Fruit fly (Drosophila melanogaster): Measurements from ENCODE around the gene UGP.

UGP gene

dm6 chr3L:9355555-9355954 is 3.2 kb downstream of the UGP start:
- TF ChIP-seq Sin3A (optimal IDR thresholded peaks at IDR 0.05) (no peak), Myc (optimal IDR thresholded peaks at IDR 0.05) (no peak), psq (optimal IDR thresholded peaks at IDR 0.05) (no peak), insv (optimal IDR thresholded peaks at IDR 0.05) (no peak), ttk (optimal IDR thresholded peaks at IDR 0.05) (no peak)

- no peak for TF ChIP-seq ttk (optimal IDR thresholded peaks at IDR 0.05)
- no peak for TF ChIP-seq Sin3A (optimal IDR thresholded peaks at IDR 0.05)
- no peak for TF ChIP-seq psq (optimal IDR thresholded peaks at IDR 0.05)
- TF ChIP-seq Myc (optimal IDR thresholded peaks at IDR 0.05) = no peak
- TF ChIP-seq h (optimal IDR thresholded peaks at IDR 0.05) = no peak
- TF ChIP-seq insv (optimal IDR thresholded peaks at IDR 0.05) = no peak
These were observed 5.0 kb downstream of the UGP start, which contains the start of gene CG32040 for dm6 chr3L:9353733-9354132. CG32040 (plus strand) TSS chr3L:9354033.

dm6 chr3L:9349314-9349733 is 9.4 kb downstream of the UGP start, which contains the start of gene PGRP-LF:
PGRP-LF (plus strand) TSS chr3L:9349609.
- TF ChIP-seq Sin3A (optimal IDR thresholded peaks at IDR 0.05) (no peak), Myc (optimal IDR thresholded peaks at IDR 0.05) (no peak), ttk (optimal IDR thresholded peaks at IDR 0.05) (no peak), h (optimal IDR thresholded peaks at IDR 0.05) (no peak), insv (optimal IDR thresholded peaks at IDR 0.05) (no peak), psq (optimal IDR thresholded peaks at IDR 0.05) (no peak)

dm6 chr3L:9345157-9345556 is 13.6 kb downstream of the UGP start:
- TF ChIP-seq Sin3A (optimal IDR thresholded peaks at IDR 0.05) (no peak), Myc (optimal IDR thresholded peaks at IDR 0.05) (no peak), insv (optimal IDR thresholded peaks at IDR 0.05) (no peak), ttk (optimal IDR thresholded peaks at IDR 0.05) (no peak), psq (optimal IDR thresholded peaks at IDR 0.05) (no peak), h (optimal IDR thresholded peaks at IDR 0.05) (no peak)

- no peak for TF ChIP-seq h (optimal IDR thresholded peaks at IDR 0.05)
- TF ChIP-seq Sin3A (optimal IDR thresholded peaks at IDR 0.05) = no peak
- no peak for TF ChIP-seq ttk (optimal IDR thresholded peaks at IDR 0.05)
- TF ChIP-seq psq (optimal IDR thresholded peaks at IDR 0.05) = no peak
- no peak for TF ChIP-seq Myc (optimal IDR thresholded peaks at IDR 0.05)
- TF ChIP-seq insv (optimal IDR thresholded peaks at IDR 0.05) = no peak
These were observed 14.8 kb downstream of the UGP start for dm6 chr3L:9343963-9344362.

dm6 chr3L:9340839-9341238 is 17.9 kb downstream of the UGP start:
- TF ChIP-seq h (optimal IDR thresholded peaks at IDR 0.05) (no peak), ttk (optimal IDR thresholded peaks at IDR 0.05) (no peak), insv (optimal IDR thresholded peaks at IDR 0.05) (no peak), Sin3A (optimal IDR thresholded peaks at IDR 0.05) (no peak), Myc (optimal IDR thresholded peaks at IDR 0.05) (no peak), psq (optimal IDR thresholded peaks at IDR 0.05) (no peak)

dm6 chr3L:9340232-9340631 is 18.5 kb downstream of the UGP start:
- TF ChIP-seq Myc (optimal IDR thresholded peaks at IDR 0.05) = no peak
- no peak for TF ChIP-seq psq (optimal IDR thresholded peaks at IDR 0.05)
- no peak for TF ChIP-seq h (optimal IDR thresholded peaks at IDR 0.05)
- TF ChIP-seq ttk (optimal IDR thresholded peaks at IDR 0.05) = no peak
- no peak for TF ChIP-seq insv (optimal IDR thresholded peaks at IDR 0.05)
- no peak for TF ChIP-seq Sin3A (optimal IDR thresholded peaks at IDR 0.05)

- TF ChIP-seq Sin3A (optimal IDR thresholded peaks at IDR 0.05) (no peak), ttk (optimal IDR thresholded peaks at IDR 0.05) (no peak), insv (optimal IDR thresholded peaks at IDR 0.05) (no peak), Myc (optimal IDR thresholded peaks at IDR 0.05) (no peak), h (optimal IDR thresholded peaks at IDR 0.05) (no peak), psq (optimal IDR thresholded peaks at IDR 0.05) (no peak)
These were observed 19.7 kb downstream of the UGP start for dm6 chr3L:9339021-9339420.

dm6 chr3L:9338510-9338909 is 20.2 kb downstream of the UGP start, which contains the start of gene PGRP-LC:
PGRP-LC (plus strand) TSS chr3L:9338810.
- TF ChIP-seq Sin3A (optimal IDR thresholded peaks at IDR 0.05) (no peak), Myc (optimal IDR thresholded peaks at IDR 0.05) (no peak), psq (optimal IDR thresholded peaks at IDR 0.05) (no peak)

dm6 chr3L:9337942-9338468 is 20.7 kb downstream of the UGP start:
- TF ChIP-seq ttk (optimal IDR thresholded peaks at IDR 0.05) = no peak
- TF ChIP-seq Sin3A (optimal IDR thresholded peaks at IDR 0.05) = no peak
- TF ChIP-seq psq (optimal IDR thresholded peaks at IDR 0.05) = no peak
- no peak for TF ChIP-seq h (optimal IDR thresholded peaks at IDR 0.05)
- TF ChIP-seq insv (optimal IDR thresholded peaks at IDR 0.05) = no peak

- TF ChIP-seq Myc (optimal IDR thresholded peaks at IDR 0.05) = no peak
- TF ChIP-seq h (optimal IDR thresholded peaks at IDR 0.05) = no peak
- TF ChIP-seq psq (optimal IDR thresholded peaks at IDR 0.05) = no peak
- TF ChIP-seq ttk (optimal IDR thresholded peaks at IDR 0.05) = no peak
- TF ChIP-seq Sin3A (optimal IDR thresholded peaks at IDR 0.05) = no peak
These were observed 23.0 kb downstream of the UGP start for dm6 chr3L:9335711-9336110.

dm6 chr3L:9333745-9334382 is 24.9 kb downstream of the UGP start, which contains the start of gene PGRP-LA:
PGRP-LA (plus strand) TSS chr3L:9334332.
- TF ChIP-seq insv (optimal IDR thresholded peaks at IDR 0.05) = no peak
- TF ChIP-seq Sin3A (optimal IDR thresholded peaks at IDR 0.05) = no peak
- no peak for TF ChIP-seq h (optimal IDR thresholded peaks at IDR 0.05)
- no peak for TF ChIP-seq psq (optimal IDR thresholded peaks at IDR 0.05)
- no peak for TF ChIP-seq ttk (optimal IDR thresholded peaks at IDR 0.05)
- no peak for TF ChIP-seq Myc (optimal IDR thresholded peaks at IDR 0.05)

- TF ChIP-seq psq (optimal IDR thresholded peaks at IDR 0.05) (no peak), Sin3A (optimal IDR thresholded peaks at IDR 0.05) (no peak), Myc (optimal IDR thresholded peaks at IDR 0.05) (no peak), insv (optimal IDR thresholded peaks at IDR 0.05) (no peak), h (optimal IDR thresholded peaks at IDR 0.05) (no peak), ttk (optimal IDR thresholded peaks at IDR 0.05) (no peak)
These were observed 54.3 kb downstream of the UGP start for dm6 chr3L:9304393-9304792.

Data from Kc167 (cell line).